Worm (Caenorhabditis elegans) whole organism, L1 larva: ENCODE measurements around the gene C17H11.1.

Experiments
- C04F5.9 ChIP-seq: sonication (generic microtip); optimal IDR thresholded peaks from 2 replicates; lab custom pipeline; 2016; ENCODE audit warnings: missing genetic modification characterization, missing compliant biosample characterization
- C16A3.4 ChIP-seq: fragments of 150-350 bp; optimal IDR thresholded peaks from 2 replicates; lab custom pipeline; 2014; ENCODE audit warnings: missing biosample characterization, missing genetic modification characterization
- C34B4.2 ChIP-seq: sonication (generic microtip); optimal IDR thresholded peaks from 2 replicates; lab custom pipeline; 2017; ENCODE audit warnings: mild to moderate bottlenecking, missing genetic modification characterization, missing compliant biosample characterization
- F16B12.6 ChIP-seq: fragments of 150-350 bp; optimal IDR thresholded peaks from 2 replicates; lab custom pipeline; 2014; ENCODE audit warnings: missing biosample characterization, missing genetic modification characterization
- Y116A8C.19 ChIP-seq: sonication (generic microtip); optimal IDR thresholded peaks from 2 replicates; lab custom pipeline; 2016; ENCODE audit warnings: missing compliant biosample characterization, missing genetic modification characterization, borderline replicate concordance
- alr-1 ChIP-seq: fragments of 200-800 bp; sonication (Bioruptor generic); optimal IDR thresholded peaks from 2 replicates; lab custom pipeline; 2018; ENCODE audit warnings: borderline replicate concordance, mild to moderate bottlenecking, missing genetic modification characterization, missing compliant biosample characterization
- ama-1 ChIP-seq: fragments of 150-350 bp; optimal IDR thresholded peaks from 2 replicates; lab custom pipeline; 2014
- ceh-63 ChIP-seq: fragments of 200-800 bp; sonication (Bioruptor generic); optimal IDR thresholded peaks from 2 replicates; lab custom pipeline; 2018; ENCODE audit warnings: mild to moderate bottlenecking, missing genetic modification characterization, missing compliant biosample characterization
- ceh-8 ChIP-seq: fragments of 200-800 bp; sonication (Bioruptor generic); optimal IDR thresholded peaks from 2 replicates; lab custom pipeline; 2018; ENCODE audit warnings: mild to moderate bottlenecking, missing genetic modification characterization, moderate library complexity, missing compliant biosample characterization
- ceh-88 ChIP-seq: fragments of 200-800 bp; sonication (Bioruptor generic); IDR thresholded peaks from 2 replicates; pipeline ENCODE4 v1.3.6; 2022; ENCODE audit warnings: missing genetic modification characterization, missing compliant biosample characterization
- ceh-90 ChIP-seq: sonication (generic microtip); optimal IDR thresholded peaks from 2 replicates; lab custom pipeline; 2016; ENCODE audit warnings: missing genetic modification characterization, missing compliant biosample characterization
- dsc-1 ChIP-seq: sonication (generic microtip); optimal IDR thresholded peaks from 2 replicates; lab custom pipeline; 2016; ENCODE audit warnings: mild to moderate bottlenecking, missing genetic modification characterization, missing compliant biosample characterization
- efl-1 ChIP-seq, 4 experiments: fragments of 150-350 bp; optimal IDR thresholded peaks in 3 of 4; peaks in 1 of 4; 1 replicate in 1 of 4; 2 replicates in 3 of 4; lab custom pipeline; 2014; ENCODE audit warnings: missing biosample characterization in 2 of 4, missing genetic modification characterization in 2 of 4, missing genetic modification reagents in 2 of 4
- efl-3 ChIP-seq: fragments of 200-800 bp; sonication (Bioruptor generic); optimal IDR thresholded peaks from 2 replicates; lab custom pipeline; 2018; ENCODE audit warnings: mild to moderate bottlenecking, missing genetic modification characterization, missing compliant biosample characterization
- egl-27 ChIP-seq, 2 experiments: fragments of 150-350 bp in 1 of 2; sonication (generic microtip); optimal IDR thresholded peaks; 3 replicates each; lab custom pipeline; 2017 to 2018; ENCODE audit warnings: missing biosample characterization in 2 of 2, missing genetic modification characterization in 2 of 2, missing genetic modification reagents in 2 of 2
- elt-2 ChIP-seq: sonication (generic microtip); optimal IDR thresholded peaks from 2 replicates; lab custom pipeline; 2016; ENCODE audit warnings: missing genetic modification characterization, mild to moderate bottlenecking, inconsistent platforms, missing compliant biosample characterization, missing genetic modification reagents
- elt-3 ChIP-seq, 6 experiments: fragments of 150-350 bp in 1 of 6; sonication (generic microtip); optimal IDR thresholded peaks; 2 replicates each; lab custom pipeline; 2017 to 2018; ENCODE audit warnings: missing biosample characterization in 6 of 6, missing genetic modification characterization in 6 of 6, inconsistent platforms in 1 of 6
- fkh-10 ChIP-seq: sonication (generic microtip); optimal IDR thresholded peaks from 2 replicates; lab custom pipeline; 2017; ENCODE audit warnings: missing biosample characterization, missing genetic modification reagents, missing genetic modification characterization
- fkh-4 ChIP-seq: sonication (generic microtip); optimal IDR thresholded peaks from 2 replicates; lab custom pipeline; 2016; ENCODE audit warnings: missing compliant biosample characterization, missing genetic modification characterization, borderline replicate concordance
- fkh-8 ChIP-seq: sonication (generic microtip); optimal IDR thresholded peaks from 2 replicates; lab custom pipeline; 2016; ENCODE audit warnings: mild to moderate bottlenecking, missing genetic modification characterization, missing compliant biosample characterization
- grh-1 ChIP-seq: fragments of 200-800 bp; sonication (Bioruptor generic); IDR thresholded peaks from 2 replicates; pipeline ENCODE4 v1.3.6; 2022; ENCODE audit warnings: missing genetic modification reagents, missing genetic modification characterization, missing compliant biosample characterization
- hlh-4 ChIP-seq: sonication (generic microtip); optimal IDR thresholded peaks from 2 replicates; lab custom pipeline; 2016; ENCODE audit warnings: mild to moderate bottlenecking, missing genetic modification characterization, missing compliant biosample characterization
- isw-1 ChIP-seq: fragments of 200-800 bp; sonication (Bioruptor generic); IDR thresholded peaks from 2 replicates; pipeline ENCODE4 v1.3.6; 2022; ENCODE audit warnings: missing genetic modification characterization, missing compliant biosample characterization
- jun-1 ChIP-seq: fragments of 150-350 bp; optimal IDR thresholded peaks from 2 replicates; lab custom pipeline; 2014; ENCODE audit warnings: missing biosample characterization, missing genetic modification reagents, missing genetic modification characterization
- lin-14 ChIP-seq: fragments of 200-800 bp; sonication (Bioruptor generic); optimal IDR thresholded peaks from 2 replicates; lab custom pipeline; 2018; ENCODE audit warnings: mild to moderate bottlenecking, missing genetic modification characterization, moderate library complexity, missing compliant biosample characterization
- lin-15B ChIP-seq: fragments of 150-350 bp; sonication (generic microtip); optimal IDR thresholded peaks from 3 replicates; lab custom pipeline; 2014; ENCODE audit warnings: missing biosample characterization, missing genetic modification characterization
- lsy-2 ChIP-seq, 2 experiments: fragments of 150-350 bp; optimal IDR thresholded peaks; 2 replicates each; lab custom pipeline; 2014; ENCODE audit warnings: missing biosample characterization in 2 of 2, missing genetic modification characterization in 2 of 2
- mdl-1 ChIP-seq, 2 experiments: fragments of 150-350 bp; optimal IDR thresholded peaks; 2 replicates each; lab custom pipeline; 2014 to 2017; ENCODE audit warnings: missing biosample characterization in 2 of 2, missing genetic modification characterization in 2 of 2, inconsistent platforms in 1 of 2
- mep-1 ChIP-seq: fragments of 150-350 bp; optimal IDR thresholded peaks from 2 replicates; lab custom pipeline; 2014; ENCODE audit warnings: missing biosample characterization, missing genetic modification characterization
- nhr-11 ChIP-seq: fragments of 150-350 bp; optimal IDR thresholded peaks from 2 replicates; lab custom pipeline; 2014; ENCODE audit warnings: missing biosample characterization, missing genetic modification characterization
- nhr-19 ChIP-seq: fragments of 200-800 bp; sonication (Bioruptor generic); conservative IDR thresholded peaks from 2 replicates; pipeline ENCODE4 v1.3.6; 2022; ENCODE audit warnings: missing genetic modification characterization, missing compliant biosample characterization
- nhr-28 ChIP-seq: fragments of 150-350 bp; optimal IDR thresholded peaks from 2 replicates; lab custom pipeline; 2014; ENCODE audit warnings: missing biosample characterization, missing genetic modification characterization
- nhr-47 ChIP-seq: sonication (generic microtip); optimal IDR thresholded peaks from 2 replicates; lab custom pipeline; 2016; ENCODE audit warnings: mild to moderate bottlenecking, missing genetic modification characterization, moderate library complexity, missing compliant biosample characterization
- nhr-77 ChIP-seq: fragments of 150-350 bp; optimal IDR thresholded peaks from 2 replicates; lab custom pipeline; 2014; ENCODE audit warnings: missing biosample characterization, missing genetic modification characterization
- nhr-85 ChIP-seq: sonication (generic microtip); peaks from one replicate; lab custom pipeline; 2016; ENCODE audit warnings: missing genetic modification characterization, inconsistent platforms, missing compliant biosample characterization
- nhr-90 ChIP-seq: sonication (generic microtip); optimal IDR thresholded peaks from 2 replicates; lab custom pipeline; 2016; ENCODE audit warnings: mild to moderate bottlenecking, missing genetic modification characterization, missing compliant biosample characterization; ENCODE audit not compliant: poor library complexity
- pag-3 ChIP-seq: sonication (generic microtip); optimal IDR thresholded peaks from 2 replicates; lab custom pipeline; 2017; ENCODE audit warnings: missing genetic modification characterization, mild to moderate bottlenecking, missing compliant biosample characterization, antibody characterized with exemption, borderline replicate concordance; ENCODE audit not compliant: insufficient read depth
- pqm-1 ChIP-seq: sonication (generic microtip); optimal IDR thresholded peaks from 3 replicates; lab custom pipeline; 2017; ENCODE audit warnings: missing biosample characterization, missing genetic modification characterization
- rnt-1 ChIP-seq: sonication (generic microtip); optimal IDR thresholded peaks from 2 replicates; lab custom pipeline; 2016; ENCODE audit warnings: mild to moderate bottlenecking, missing genetic modification characterization, moderate library complexity, missing compliant biosample characterization
- skn-1 ChIP-seq: fragments of 150-350 bp; optimal IDR thresholded peaks from 2 replicates; lab custom pipeline; 2014; ENCODE audit warnings: missing biosample characterization, missing genetic modification characterization
- snu-23 ChIP-seq: sonication (generic microtip); optimal IDR thresholded peaks from 2 replicates; lab custom pipeline; 2016; ENCODE audit warnings: missing genetic modification characterization, missing compliant biosample characterization
- sup-37 ChIP-seq: fragments of 200-800 bp; sonication (Bioruptor generic); optimal IDR thresholded peaks from 2 replicates; lab custom pipeline; 2018; ENCODE audit warnings: mild to moderate bottlenecking, missing genetic modification characterization, missing compliant biosample characterization
- tlp-1 ChIP-seq: fragments of 150-350 bp; optimal IDR thresholded peaks from 2 replicates; lab custom pipeline; 2014; ENCODE audit warnings: missing biosample characterization, missing genetic modification characterization
- unc-62 ChIP-seq: fragments of 150-350 bp; optimal IDR thresholded peaks from 2 replicates; lab custom pipeline; 2014; ENCODE audit warnings: missing biosample characterization, missing genetic modification reagents, missing genetic modification characterization
- unc-98 ChIP-seq: fragments of 200-800 bp; sonication (Bioruptor generic); IDR thresholded peaks from 2 replicates; pipeline ENCODE4 v1.3.6; 2022; ENCODE audit warnings: missing genetic modification characterization, missing compliant biosample characterization
- vab-15 ChIP-seq: sonication (generic microtip); optimal IDR thresholded peaks from 2 replicates; lab custom pipeline; 2017; ENCODE audit warnings: missing genotype, mild to moderate bottlenecking, missing genetic modification characterization, missing compliant biosample characterization
- xbp-1 ChIP-seq: sonication (generic microtip); optimal IDR thresholded peaks from 2 replicates; lab custom pipeline; 2016; ENCODE audit warnings: missing genetic modification characterization, missing compliant biosample characterization
- zag-1 ChIP-seq: fragments of 150-350 bp; optimal IDR thresholded peaks from 2 replicates; lab custom pipeline; 2014; ENCODE audit warnings: missing biosample characterization, missing genetic modification characterization
- ztf-11 ChIP-seq, 2 experiments: sonication (generic microtip); optimal IDR thresholded peaks; 2 replicates each; lab custom pipeline; 2016 to 2017; ENCODE audit warnings: missing genetic modification characterization in 2 of 2, missing biosample characterization in 1 of 2, missing compliant biosample characterization in 1 of 2
- ztf-4 ChIP-seq: fragments of 150-350 bp; optimal IDR thresholded peaks from 2 replicates; lab custom pipeline; 2014; ENCODE audit warnings: missing biosample characterization, missing genetic modification characterization

Gene C17H11.1

ce11 chrX:8158975-8159813 lies 14.5 kb upstream of the C17H11.1 start, which contains the start of gene hil-3 (continued):
- TF ChIP-seq nhr-77 (tag; lab: Kevin White, UChicago) (no peak), pqm-1 (tag; lab: Kevin White, UChicago) (no peak), C16A3.4 (tag; lab: Kevin White, UChicago) (peak; percentile 38), hlh-4 (tag; lab: Kevin White, UChicago) (no peak), zag-1 (no peak), unc-62 (GFP tag; lab: Kevin White, UChicago) (no peak), sup-37 (GFP tag; lab: Kevin White, UChicago) (no peak), elt-2 (tag; lab: Kevin White, UChicago) (no peak), nhr-28 (no peak), nhr-47 (tag; lab: Kevin White, UChicago) (peak; percentile 69), C34B4.2 (no peak), Y116A8C.19 (tag; lab: Kevin White, UChicago) (no peak), tlp-1 (tag; lab: Kevin White, UChicago) (no peak), ceh-88 (GFP tag; lab: Robert Waterston, UW) (no peak), fkh-8 (tag; lab: Kevin White, UChicago) (peak; percentile 22), ama-1 (lab: Kevin White, UChicago) (peak; percentile 30), mdl-1 (tag; optimal IDR thresholded peaks at IDR 0.05; lab: Kevin White, UChicago) (no peak), vab-15 (tag; lab: Kevin White, UChicago) (no peak), nhr-11 (no peak), nhr-19 (GFP tag; lab: Robert Waterston, UW) (peak; percentile 40), C04F5.9 (tag; lab: Kevin White, UChicago) (no peak), nhr-85 (tag; lab: Kevin White, UChicago) (peak; percentile 74), lin-14 (GFP tag; lab: Kevin White, UChicago) (peak; percentile 69), fkh-4 (no peak), ceh-90 (tag; lab: Kevin White, UChicago) (no peak), rnt-1 (tag; lab: Kevin White, UChicago) (peak; percentile 63), ztf-11 (tag; optimal IDR thresholded peaks at IDR 0.05; lab: Kevin White, UChicago) (peak in 1 of 2 experiments; percentile 6), dsc-1 (tag; lab: Kevin White, UChicago) (no peak), unc-98 (no peak), snu-23 (GFP tag; lab: Kevin White, UChicago) (peak; percentile 41), F16B12.6 (tag; lab: Kevin White, UChicago) (no peak), grh-1 (GFP tag; lab: Robert Waterston, UW) (peak; percentile 52), alr-1 (no peak), isw-1 (GFP tag; lab: Robert Waterston, UW) (no peak), fkh-10 (GFP tag; lab: Kevin White, UChicago) (no peak), efl-3 (no peak), ztf-4 (no peak), elt-3 (tag; optimal IDR thresholded peaks at IDR 0.05; lab: Kevin White, UChicago) (no peak), nhr-90 (tag; lab: Kevin White, UChicago) (no peak), mep-1 (peak; percentile 14), pag-3 (no peak), xbp-1 (tag; lab: Kevin White, UChicago) (peak; percentile 40), lin-15B (tag; lab: Kevin White, UChicago) (no peak), ceh-63 (GFP tag; lab: Kevin White, UChicago) (no peak), egl-27 (tag; optimal IDR thresholded peaks at IDR 0.05; lab: Kevin White, UChicago) (no peak), skn-1 (tag; lab: Kevin White, UChicago) (no peak), efl-1 (optimal IDR thresholded peaks at IDR 0.05; lab: Kevin White, UChicago) (no peak), efl-1 (GFP tag; optimal IDR thresholded peaks at IDR 0.05 in 1 of 2; lab: Kevin White, UChicago) (peak in 1 of 2 experiments; percentile 16), ceh-8 (no peak), lsy-2 (tag; optimal IDR thresholded peaks at IDR 0.05; lab: Kevin White, UChicago) (peak in 1 of 2 experiments; percentile 52), jun-1 (tag; lab: Kevin White, UChicago) (peak; percentile 9)
